Fruit fly (Drosophila melanogaster): Measurements from ENCODE around the gene CG11779.

The CG11779 gene

dm6 chr3R:19180263-19180893 is 20.7 kb upstream of the CG11779 start, which contains the start of the genes CG5555 and myd (continued):
- no peak for TF ChIP-seq CG8089 (GFP tag; optimal IDR thresholded peaks at IDR 0.05)
- TF ChIP-seq Scr (GFP tag; IDR thresholded peaks at IDR 0.05; ENCODE audit: partially characterized antibody) = peak; percentile 77
- TF ChIP-seq ewg (GFP tag; optimal IDR thresholded peaks at IDR 0.05) = no peak
- TF ChIP-seq CG16813 (GFP tag; IDR thresholded peaks at IDR 0.05; ENCODE audit: partially characterized antibody) = peak; percentile 68
- no peak for TF ChIP-seq Neu2 (GFP tag; optimal IDR thresholded peaks at IDR 0.05; ENCODE audit: borderline replicate concordance)
- TF ChIP-seq CG1603 (tag; optimal IDR thresholded peaks at IDR 0.05) = peak; percentile 56
- no peak for TF ChIP-seq CG14965 (GFP tag; optimal IDR thresholded peaks at IDR 0.05; ENCODE audit: borderline replicate concordance)
- peak; percentile 90 for TF ChIP-seq Myb (GFP tag; optimal IDR thresholded peaks at IDR 0.05)
- TF ChIP-seq CG7839 (tag; optimal IDR thresholded peaks at IDR 0.05) = peak; percentile 59
- TF ChIP-seq Sox102F (GFP tag; optimal IDR thresholded peaks at IDR 0.05) = peak; percentile 46
- no peak for TF ChIP-seq tin (GFP tag; optimal IDR thresholded peaks at IDR 0.05)
- TF ChIP-seq CHES-1-like (GFP tag; optimal IDR thresholded peaks at IDR 0.05) = no peak
- TF ChIP-seq Dref (GFP tag; IDR thresholded peaks at IDR 0.05) = peak; percentile 90
- peak; percentile 82 for TF ChIP-seq CG34224 (GFP tag; IDR thresholded peaks at IDR 0.05; ENCODE audit: partially characterized antibody)
- peak; percentile 71; the same call in 2 of the 3 replicates for TF ChIP-seq Doc3 (GFP tag; IDR thresholded peaks at IDR 0.05; ENCODE audit: partially characterized antibody)
- TF ChIP-seq CG10366 (GFP tag; IDR thresholded peaks at IDR 0.05) = peak; percentile 41
- no peak for TF ChIP-seq CG6272 (GFP tag; IDR thresholded peaks at IDR 0.05)
- TF ChIP-seq Camta (GFP tag; optimal IDR thresholded peaks at IDR 0.05) = peak; percentile 28
- no peak for TF ChIP-seq toy (GFP tag; IDR thresholded peaks at IDR 0.05)
- peak; percentile 30; the same call in 1 of the 2 replicates for TF ChIP-seq ranshi (GFP tag; IDR thresholded peaks at IDR 0.05)
- no peak for TF ChIP-seq CG6654 (GFP tag; optimal IDR thresholded peaks at IDR 0.05)
- no peak for TF ChIP-seq CG5953 (GFP tag; IDR thresholded peaks at IDR 0.05)
- TF ChIP-seq trh (GFP tag; optimal IDR thresholded peaks at IDR 0.05) = no peak
- no peak for TF ChIP-seq Oli (tag; optimal IDR thresholded peaks at IDR 0.05)
- TF ChIP-seq BtbVII (GFP tag; optimal IDR thresholded peaks at IDR 0.05) = peak; percentile 21
- TF ChIP-seq CG17802 (tag; optimal IDR thresholded peaks at IDR 0.05) = no peak
- TF ChIP-seq Deaf1 (tag; optimal IDR thresholded peaks at IDR 0.05) = peak; percentile 98
- no peak for TF ChIP-seq sr (GFP tag; IDR thresholded peaks at IDR 0.05)
- TF ChIP-seq CG17829 (tag; optimal IDR thresholded peaks at IDR 0.05) = peak; percentile 32
- peak; percentile 89 for TF ChIP-seq sens (GFP tag)
- TF ChIP-seq CG2199 (GFP tag; IDR thresholded peaks at IDR 0.05) = no peak
- TF ChIP-seq tx (GFP tag; optimal IDR thresholded peaks at IDR 0.05) = peak; percentile 27
- TF ChIP-seq CG10274 (GFP tag; optimal IDR thresholded peaks at IDR 0.05) = no peak
- peak; percentile 37; the same call in 1 of the 2 replicates for TF ChIP-seq lmd (GFP tag; IDR thresholded peaks at IDR 0.05)
- no peak for TF ChIP-seq h (optimal IDR thresholded peaks at IDR 0.05)
- TF ChIP-seq Jarid2 (GFP tag; optimal IDR thresholded peaks at IDR 0.05) = peak; percentile 65
- peak; percentile 65; the same call in 2 of the 3 replicates for TF ChIP-seq knrl (GFP tag; IDR thresholded peaks at IDR 0.05; ENCODE audit: partially characterized antibody)
- no peak for TF ChIP-seq Spps (tag; optimal IDR thresholded peaks at IDR 0.05)
- TF ChIP-seq CG2875 (GFP tag; optimal IDR thresholded peaks at IDR 0.05) = no peak
- peak; percentile 29; the same call in 1 of the 2 replicates for TF ChIP-seq onecut (GFP tag; IDR thresholded peaks at IDR 0.05)
- TF ChIP-seq zen (tag; optimal IDR thresholded peaks at IDR 0.05) = peak; percentile 6
- TF ChIP-seq CG7786 (GFP tag; optimal IDR thresholded peaks at IDR 0.05) = peak; percentile 38
- TF ChIP-seq ase (GFP tag; IDR thresholded peaks at IDR 0.05) = 0 out of 3 replicates have a peak, but pooled peaks have one; percentile 15
- peak; percentile 13 for TF ChIP-seq crc (GFP tag; optimal IDR thresholded peaks at IDR 0.05)
- peak; percentile 46 for TF ChIP-seq unpg (GFP tag; optimal IDR thresholded peaks at IDR 0.05)
- peak; percentile 73 for TF ChIP-seq Drgx (GFP tag; IDR thresholded peaks at IDR 0.05)
- TF ChIP-seq jigr1 (GFP tag; IDR thresholded peaks at IDR 0.05) = no peak
- peak; percentile 5 for TF ChIP-seq gcm (GFP tag; optimal IDR thresholded peaks at IDR 0.05)
- TF ChIP-seq grau (tag; optimal IDR thresholded peaks at IDR 0.05) = peak; percentile 66
- TF ChIP-seq CG4424 (GFP tag; optimal IDR thresholded peaks at IDR 0.05) = no peak

Measured in whole organism, embryonic.